Worm (Caenorhabditis elegans): ENCODE data around the gene ccf-1.

DNA sequence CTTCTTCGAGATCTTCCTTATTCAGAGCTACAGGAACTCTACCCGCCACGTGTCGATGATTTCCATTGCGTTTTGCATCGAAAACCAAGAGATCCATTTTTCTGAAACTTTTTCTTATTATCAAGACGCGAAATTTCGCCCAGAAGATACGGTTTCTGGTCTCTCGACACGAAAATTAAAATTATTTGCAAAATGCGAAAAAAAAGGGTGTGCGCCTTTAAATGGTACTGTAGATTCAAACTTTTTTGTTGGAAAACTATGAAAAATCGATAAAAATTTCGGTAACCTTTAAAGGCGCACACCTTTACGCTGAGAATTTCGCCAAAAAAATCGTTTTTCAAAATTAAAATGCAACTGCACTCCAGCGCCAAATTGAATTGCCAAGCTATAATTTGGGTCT is 21.9 kb downstream of the ccf-1 start, which contains the start of gene tsen-2:
- no peak for TF ChIP-seq med-1 (GFP tag; optimal IDR thresholded peaks at IDR 0.05; ENCODE audit: insufficient read depth)
- TF ChIP-seq ztf-23 (GFP tag; IDR thresholded peaks at IDR 0.05) = no peak
- no peak for TF ChIP-seq tab-1 (GFP tag; IDR thresholded peaks at IDR 0.05)
- no peak for TF ChIP-seq T22C8.4 (GFP tag; IDR thresholded peaks at IDR 0.05)
- TF ChIP-seq flt-1 (GFP tag; IDR thresholded peaks at IDR 0.05) = no peak
- no peak for TF ChIP-seq ztf-29 (GFP tag; IDR thresholded peaks at IDR 0.05)
- TF ChIP-seq ref-1 (GFP tag; conservative IDR thresholded peaks at IDR 0.05) = no peak
- TF ChIP-seq cog-1 (tag; optimal IDR thresholded peaks at IDR 0.05) = no peak

All from whole organism, midembryonic.